Worm (Caenorhabditis elegans) whole organism, L4 larva: Measurements from ENCODE around the gene M02F4.2.

Source experiments
- F49E8.2 ChIP-seq: sonication (generic microtip); optimal IDR thresholded peaks from 2 replicates; lab custom pipeline; 2016; ENCODE audit warnings: missing compliant biosample characterization, mild to moderate bottlenecking, missing genetic modification characterization, borderline replicate concordance
- ZK337.2 ChIP-seq: fragments of 200-800 bp; sonication (Bioruptor generic); IDR thresholded peaks from 2 replicates; pipeline ENCODE4 v1.3.6; 2022; ENCODE audit warnings: missing genetic modification reagents, missing genetic modification characterization, missing compliant biosample characterization
- ces-1 ChIP-seq: fragments of 150-350 bp; sonication (generic microtip); optimal IDR thresholded peaks from 4 replicates; lab custom pipeline; 2014; ENCODE audit warnings: missing biosample characterization, missing genetic modification reagents, missing genetic modification characterization
- dve-1 ChIP-seq: sonication (generic microtip); optimal IDR thresholded peaks from 2 replicates; lab custom pipeline; 2017; ENCODE audit warnings: antibody characterized with exemption, mild to moderate bottlenecking, missing genetic modification characterization, missing compliant biosample characterization; ENCODE audit not compliant: insufficient read depth
- hlh-30 ChIP-seq: sonication (generic microtip); optimal IDR thresholded peaks from 2 replicates; lab custom pipeline; 2017; ENCODE audit warnings: antibody characterized with exemption, mild to moderate bottlenecking, missing genetic modification characterization, missing compliant biosample characterization; ENCODE audit not compliant: insufficient read depth
- lin-39 ChIP-seq: fragments of 150-350 bp; optimal IDR thresholded peaks from 2 replicates; lab custom pipeline; 2014; ENCODE audit warnings: missing biosample characterization, missing genetic modification reagents, missing genetic modification characterization
- lir-3 ChIP-seq: sonication (generic microtip); optimal IDR thresholded peaks from 2 replicates; lab custom pipeline; 2016; ENCODE audit warnings: mild to moderate bottlenecking, missing genetic modification characterization, missing compliant biosample characterization
- mdl-1 ChIP-seq, 2 experiments: fragments of 150-350 bp in 1 of 2; sonication (generic microtip) in 1 of 2; optimal IDR thresholded peaks; 2 replicates each; lab custom pipeline; 2014 to 2017; ENCODE audit warnings: missing biosample characterization in 2 of 2, missing genetic modification characterization in 2 of 2
- nhr-77 ChIP-seq: fragments of 150-350 bp; optimal IDR thresholded peaks from 2 replicates; lab custom pipeline; 2014; ENCODE audit warnings: missing biosample characterization, missing genetic modification characterization

ce11 chrX:3040609-3041008 is 6.5 kb upstream of the M02F4.2 start:
- TF ChIP-seq mdl-1 (tag; optimal IDR thresholded peaks at IDR 0.05; lab: Kevin White, UChicago) (no peak), ces-1 (GFP tag; lab: Kevin White, UChicago) (no peak), hlh-30 (peak; percentile 22), dve-1 (tag; lab: Kevin White, UChicago) (no peak), nhr-77 (tag; lab: Kevin White, UChicago) (no peak), lir-3 (tag; lab: Kevin White, UChicago) (no peak), ZK337.2 (GFP tag; lab: Robert Waterston, UW) (no peak), lin-39 (tag; lab: Kevin White, UChicago) (no peak), F49E8.2 (tag; lab: Kevin White, UChicago) (no peak)
